Worm (Caenorhabditis elegans): ENCODE data around the gene fbxa-214.

DNA sequence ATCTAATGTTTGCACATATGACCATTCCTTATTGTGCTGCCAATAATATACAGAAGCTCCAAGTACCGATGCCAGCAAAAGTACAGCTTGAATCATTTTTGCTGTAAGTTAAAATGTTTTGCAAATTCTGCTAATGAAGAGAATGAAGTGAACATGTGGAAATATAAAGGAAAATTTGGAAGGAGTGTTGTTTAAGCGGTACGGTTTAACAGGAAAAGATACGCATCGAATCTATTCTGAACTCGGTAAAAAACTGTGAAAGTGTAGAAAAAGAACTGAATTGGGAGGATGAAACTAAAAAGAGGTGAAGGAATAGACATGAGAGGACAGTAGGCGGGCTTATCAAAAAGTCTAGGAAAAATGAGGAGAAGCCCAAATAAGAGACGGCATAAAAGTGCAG, 6.5 kb downstream of the fbxa-214 start, which contains the start of gene Y38A10A.2:
- TF ChIP-seq ztf-29 (GFP tag; IDR thresholded peaks at IDR 0.05) (no peak), tab-1 (GFP tag; IDR thresholded peaks at IDR 0.05) (no peak), flt-1 (GFP tag; IDR thresholded peaks at IDR 0.05) (no peak), cog-1 (tag; optimal IDR thresholded peaks at IDR 0.05) (no peak)
